Fruit fly (Drosophila melanogaster) whole organism, prepupa: ENCODE measurements around the gene mia.
A peak's percentile ranks its signal among the peaks of the same experiment; 100 is the strongest.

Source experiments
- Blimp-1 ChIP-seq: fragments of 200-800 bp; sonication (Bioruptor generic); optimal IDR thresholded peaks from 3 replicates; lab custom pipeline; 2017; ENCODE audit warnings: missing biosample characterization, missing genetic modification characterization, mild to moderate bottlenecking, moderate library complexity, missing genetic modification reagents
- CG10631 ChIP-seq: fragments of 200-800 bp; sonication (Bioruptor generic); optimal IDR thresholded peaks from 2 replicates; lab custom pipeline; 2016; ENCODE audit warnings: missing biosample characterization, missing genetic modification characterization
- CG10669 ChIP-seq: fragments of 200-800 bp; sonication (Bioruptor generic); optimal IDR thresholded peaks from 3 replicates; lab custom pipeline; 2018; ENCODE audit warnings: missing biosample characterization, mild to moderate bottlenecking, missing genetic modification characterization, moderate library complexity
- CG11294 ChIP-seq: fragments of 200-800 bp; sonication (Bioruptor generic); IDR thresholded peaks from 2 replicates; pipeline ENCODE4 v1.3.6; 2022; ENCODE audit warnings: missing biosample characterization, missing genetic modification characterization
- CG11762 ChIP-seq: fragments of 200-800 bp; sonication (Bioruptor generic); optimal IDR thresholded peaks from 3 replicates; lab custom pipeline; 2016; ENCODE audit warnings: missing biosample characterization, missing genetic modification characterization; ENCODE audit not compliant: insufficient read depth
- CG16779 ChIP-seq: fragments of 200-800 bp; sonication (Bioruptor generic); optimal IDR thresholded peaks from 3 replicates; lab custom pipeline; 2017; ENCODE audit warnings: missing biosample characterization, mild to moderate bottlenecking, missing genetic modification characterization
- CG32006 ChIP-seq: fragments of 200-800 bp; sonication (Bioruptor generic); optimal IDR thresholded peaks from 3 replicates; lab custom pipeline; 2017; ENCODE audit warnings: missing biosample characterization, mild to moderate bottlenecking, missing genetic modification characterization
- CG34406 ChIP-seq: fragments of 200-800 bp; sonication (Bioruptor generic); optimal IDR thresholded peaks from 3 replicates; lab custom pipeline; 2016; ENCODE audit warnings: missing biosample characterization, missing genetic modification characterization
- CG4318 ChIP-seq: fragments of 200-800 bp; sonication (Bioruptor generic); optimal IDR thresholded peaks from 3 replicates; lab custom pipeline; 2017; ENCODE audit warnings: missing biosample characterization, mild to moderate bottlenecking, missing genetic modification characterization
- CG6163 ChIP-seq: fragments of 200-800 bp; sonication (Bioruptor generic); IDR thresholded peaks from 3 replicates; pipeline ENCODE4 v1.3.6; 2022; ENCODE audit warnings: missing biosample characterization, missing genetic modification characterization
- CG6276 ChIP-seq: fragments of 200-800 bp; sonication (Bioruptor generic); optimal IDR thresholded peaks from 2 replicates; lab custom pipeline; 2017; ENCODE audit warnings: missing biosample characterization, mild to moderate bottlenecking, missing genetic modification characterization
- CG6808 ChIP-seq: fragments of 200-800 bp; sonication (Bioruptor generic); optimal IDR thresholded peaks from 3 replicates; lab custom pipeline; 2017; ENCODE audit warnings: missing biosample characterization, missing genetic modification characterization, mild to moderate bottlenecking, moderate library complexity, missing genetic modification reagents
- CG6854 ChIP-seq: fragments of 200-800 bp; sonication (Bioruptor generic); optimal IDR thresholded peaks from 2 replicates; lab custom pipeline; 2017; ENCODE audit warnings: missing biosample characterization, mild to moderate bottlenecking, missing genetic modification characterization
- CG8119 ChIP-seq: fragments of 200-800 bp; sonication (Bioruptor generic); IDR thresholded peaks from 3 replicates; pipeline ENCODE4 v1.3.6; 2022; ENCODE audit warnings: missing biosample characterization, missing genetic modification characterization
- CG8632 ChIP-seq: fragments of 200-800 bp; sonication (Bioruptor generic); optimal IDR thresholded peaks from 3 replicates; lab custom pipeline; 2016; ENCODE audit warnings: missing biosample characterization, missing genetic modification characterization
- CG9139 ChIP-seq: fragments of 200-800 bp; sonication (Bioruptor generic); optimal IDR thresholded peaks from 3 replicates; lab custom pipeline; 2017; ENCODE audit warnings: missing biosample characterization, mild to moderate bottlenecking, missing genetic modification characterization
- Eip75B ChIP-seq: fragments of 200-800 bp; sonication (Bioruptor generic); optimal IDR thresholded peaks from 3 replicates; lab custom pipeline; 2016; ENCODE audit warnings: missing biosample characterization, missing genetic modification characterization
- Eip78C ChIP-seq: fragments of 200-800 bp; sonication (Bioruptor generic); peaks from one replicate; lab custom pipeline; 2016; ENCODE audit warnings: missing biosample characterization, missing genetic modification characterization
- Ets96B ChIP-seq: fragments of 200-800 bp; optimal IDR thresholded peaks from 2 replicates; lab custom pipeline; 2019; ENCODE audit warnings: missing biosample characterization, mild to moderate bottlenecking, missing genetic modification characterization, moderate library complexity
- Gug ChIP-seq: fragments of 200-800 bp; sonication (Bioruptor generic); IDR thresholded peaks from 2 replicates; pipeline ENCODE4 v1.3.6; 2022; ENCODE audit warnings: missing biosample characterization, missing genetic modification characterization
- Hr38 ChIP-seq: sonication (Bioruptor generic); optimal IDR thresholded peaks from 2 replicates; lab custom pipeline; 2016; ENCODE audit warnings: missing biosample characterization, missing genetic modification characterization
- Hr4 ChIP-seq: fragments of 200-800 bp; sonication (Bioruptor generic); optimal IDR thresholded peaks from 3 replicates; lab custom pipeline; 2016; ENCODE audit warnings: missing biosample characterization, missing genetic modification characterization
- Lpt ChIP-seq: fragments of 200-800 bp; sonication (Bioruptor generic); optimal IDR thresholded peaks from 3 replicates; lab custom pipeline; 2016; ENCODE audit warnings: missing biosample characterization, missing genetic modification characterization
- Met ChIP-seq: fragments of 200-800 bp; sonication (Bioruptor generic); optimal IDR thresholded peaks from 3 replicates; lab custom pipeline; 2016; ENCODE audit warnings: missing biosample characterization, missing genetic modification characterization
- OdsH ChIP-seq: fragments of 200-800 bp; sonication (Bioruptor generic); optimal IDR thresholded peaks from 3 replicates; lab custom pipeline; 2016; ENCODE audit warnings: missing biosample characterization, missing genetic modification characterization
- Sox102F ChIP-seq: fragments of 200-800 bp; sonication (Bioruptor generic); optimal IDR thresholded peaks from 2 replicates; lab custom pipeline; 2016; ENCODE audit warnings: missing biosample characterization, mild to moderate bottlenecking, missing genetic modification characterization
- Sox14 ChIP-seq: fragments of 200-800 bp; sonication (Bioruptor generic); optimal IDR thresholded peaks from 3 replicates; lab custom pipeline; 2016; ENCODE audit warnings: missing biosample characterization, missing genetic modification characterization
- Sox15 ChIP-seq: fragments of 200-800 bp; sonication (Bioruptor generic); optimal IDR thresholded peaks from 3 replicates; lab custom pipeline; 2016; ENCODE audit warnings: missing biosample characterization, missing genetic modification characterization
- achi ChIP-seq: fragments of 200-800 bp; sonication (Bioruptor generic); optimal IDR thresholded peaks from 3 replicates; lab custom pipeline; 2016; ENCODE audit warnings: missing biosample characterization, missing genetic modification characterization
- cyc ChIP-seq: fragments of 200-800 bp; sonication (Bioruptor generic); optimal IDR thresholded peaks from 3 replicates; lab custom pipeline; 2016; ENCODE audit warnings: missing biosample characterization, missing genetic modification characterization
- dsx ChIP-seq: fragments of 200-800 bp; optimal IDR thresholded peaks from 3 replicates; lab custom pipeline; 2019; ENCODE audit warnings: missing biosample characterization, mild to moderate bottlenecking, missing genetic modification characterization, moderate library complexity; ENCODE audit not compliant: poor library complexity, severe bottlenecking
- eg ChIP-seq: fragments of 200-800 bp; sonication (Bioruptor generic); IDR thresholded peaks from 3 replicates; pipeline ENCODE4 v1.3.6; 2022; ENCODE audit warnings: missing biosample characterization, missing genetic modification characterization
- fd59A ChIP-seq: fragments of 200-800 bp; sonication (Bioruptor generic); optimal IDR thresholded peaks from 2 replicates; lab custom pipeline; 2017; ENCODE audit warnings: missing biosample characterization, mild to moderate bottlenecking, missing genetic modification characterization, missing genetic modification reagents
- fd85E ChIP-seq: fragments of 200-800 bp; sonication (Bioruptor generic); optimal IDR thresholded peaks from 3 replicates; lab custom pipeline; 2016; ENCODE audit warnings: missing biosample characterization, missing genetic modification characterization
- fkh ChIP-seq: fragments of 200-800 bp; sonication (Bioruptor generic); optimal IDR thresholded peaks from 3 replicates; lab custom pipeline; 2017; ENCODE audit warnings: missing biosample characterization, mild to moderate bottlenecking, missing genetic modification characterization, moderate library complexity
- lz ChIP-seq: fragments of 200-800 bp; sonication (Bioruptor generic); optimal IDR thresholded peaks from 3 replicates; lab custom pipeline; 2016; ENCODE audit warnings: missing biosample characterization, missing genetic modification characterization
- salr ChIP-seq, 2 experiments: fragments of 200-800 bp; sonication (Bioruptor generic); optimal IDR thresholded peaks; 3 replicates each; lab custom pipeline; 2016 to 2018; ENCODE audit warnings: missing biosample characterization in 2 of 2, missing genetic modification characterization in 2 of 2, mild to moderate bottlenecking in 1 of 2
- spab ChIP-seq: fragments of 200-800 bp; sonication (Bioruptor generic); optimal IDR thresholded peaks from 2 replicates; lab custom pipeline; 2017; ENCODE audit warnings: missing biosample characterization, mild to moderate bottlenecking, missing genetic modification characterization, missing genetic modification reagents
- ss ChIP-seq, 2 experiments: fragments of 200-800 bp; sonication (Bioruptor generic); optimal IDR thresholded peaks; 2 replicates in 1 of 2; 3 replicates in 1 of 2; lab custom pipeline; 2017 to 2018; ENCODE audit warnings: mild to moderate bottlenecking in 2 of 2, missing biosample characterization in 2 of 2, missing genetic modification characterization in 2 of 2, moderate library complexity in 1 of 2
- svp ChIP-seq: fragments of 200-800 bp; sonication (Bioruptor generic); peaks from one replicate; lab custom pipeline; 2016; ENCODE audit warnings: missing biosample characterization, missing genetic modification characterization
- topi ChIP-seq: fragments of 200-800 bp; sonication (Bioruptor generic); optimal IDR thresholded peaks from 3 replicates; lab custom pipeline; 2016; ENCODE audit warnings: missing biosample characterization, missing genetic modification characterization
- vri ChIP-seq: fragments of 200-800 bp; sonication (Bioruptor generic); optimal IDR thresholded peaks from 3 replicates; lab custom pipeline; 2016; ENCODE audit warnings: missing biosample characterization, mild to moderate bottlenecking, missing genetic modification characterization

mia gene

dm6 chr3R:5572900-5573665 is 22.1 kb upstream of the mia start (continued):
- no peak for TF ChIP-seq fd59A (GFP tag; lab: Kevin White, UChicago)

DNA sequence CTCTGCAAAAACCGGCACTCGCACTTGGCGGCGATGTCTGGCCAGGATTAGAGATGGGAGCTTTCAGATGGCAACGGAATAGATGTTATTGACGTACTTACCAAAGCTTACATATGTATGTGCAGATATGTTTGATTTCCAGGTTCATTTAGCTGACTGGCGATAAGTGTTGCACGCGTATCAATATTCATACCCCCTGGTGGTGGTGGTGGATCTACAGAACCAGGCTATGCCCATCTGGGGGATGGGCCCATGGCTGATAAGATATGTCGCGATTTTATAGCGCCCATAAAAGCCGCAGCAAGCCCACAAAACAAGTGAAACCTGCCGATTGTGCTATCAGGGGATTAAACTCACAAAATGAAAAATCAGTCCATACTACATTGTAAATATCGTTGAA is 20.8 kb upstream of the mia start:
- TF ChIP-seq svp (GFP tag; lab: Kevin White, UChicago) (peak; percentile 90), CG11762 (GFP tag; lab: Kevin White, UChicago) (no peak), CG8119 (GFP tag; lab: Robert Waterston, UW) (no peak), CG10631 (GFP tag; lab: Kevin White, UChicago) (no peak), CG11294 (no peak), eg (GFP tag; lab: Robert Waterston, UW) (no peak), Gug (GFP tag; lab: Robert Waterston, UW) (no peak), Sox14 (GFP tag; lab: Kevin White, UChicago) (no peak), Lpt (GFP tag; lab: Kevin White, UChicago) (no peak), Eip78C (GFP tag; lab: Kevin White, UChicago) (peak; percentile 12), CG6163 (GFP tag; lab: Robert Waterston, UW) (no peak), spab (GFP tag; lab: Kevin White, UChicago) (no peak), Sox102F (GFP tag; lab: Kevin White, UChicago) (no peak), CG6276 (GFP tag; lab: Kevin White, UChicago) (no peak), OdsH (GFP tag; lab: Kevin White, UChicago) (no peak), Met (GFP tag; lab: Kevin White, UChicago) (no peak), salr (GFP tag; optimal IDR thresholded peaks at IDR 0.05; lab: Kevin White, UChicago) (no peak), Sox15 (GFP tag; lab: Kevin White, UChicago) (no peak), CG16779 (tag; lab: Kevin White, UChicago) (no peak), ss (GFP tag; optimal IDR thresholded peaks at IDR 0.05; lab: Kevin White, UChicago) (no peak), CG32006 (GFP tag; lab: Kevin White, UChicago) (no peak), fd59A (GFP tag; lab: Kevin White, UChicago) (no peak), CG6854 (GFP tag; lab: Kevin White, UChicago) (no peak), dsx (GFP tag; lab: Kevin White, UChicago) (peak; percentile 45), CG34406 (no peak), lz (GFP tag; lab: Kevin White, UChicago) (no peak)

DNA sequence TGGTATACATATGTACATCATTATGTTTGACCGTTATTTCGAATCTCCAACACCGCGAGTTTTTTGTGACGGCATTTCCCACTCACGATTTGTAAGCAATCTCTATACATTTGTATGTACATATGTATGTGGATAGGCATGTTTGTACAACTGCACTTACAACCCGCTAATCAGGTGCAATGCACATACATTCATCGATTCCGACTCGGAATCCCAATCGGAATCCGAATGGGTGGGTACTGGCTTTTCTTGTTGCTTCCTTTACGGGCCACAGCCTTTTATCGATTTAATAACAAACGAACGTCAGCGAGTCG is 20.4 kb upstream of the mia start:
- TF ChIP-seq Eip78C (GFP tag; lab: Kevin White, UChicago): peak; percentile 53
- no peak for TF ChIP-seq CG8119 (GFP tag; lab: Robert Waterston, UW)

DNA sequence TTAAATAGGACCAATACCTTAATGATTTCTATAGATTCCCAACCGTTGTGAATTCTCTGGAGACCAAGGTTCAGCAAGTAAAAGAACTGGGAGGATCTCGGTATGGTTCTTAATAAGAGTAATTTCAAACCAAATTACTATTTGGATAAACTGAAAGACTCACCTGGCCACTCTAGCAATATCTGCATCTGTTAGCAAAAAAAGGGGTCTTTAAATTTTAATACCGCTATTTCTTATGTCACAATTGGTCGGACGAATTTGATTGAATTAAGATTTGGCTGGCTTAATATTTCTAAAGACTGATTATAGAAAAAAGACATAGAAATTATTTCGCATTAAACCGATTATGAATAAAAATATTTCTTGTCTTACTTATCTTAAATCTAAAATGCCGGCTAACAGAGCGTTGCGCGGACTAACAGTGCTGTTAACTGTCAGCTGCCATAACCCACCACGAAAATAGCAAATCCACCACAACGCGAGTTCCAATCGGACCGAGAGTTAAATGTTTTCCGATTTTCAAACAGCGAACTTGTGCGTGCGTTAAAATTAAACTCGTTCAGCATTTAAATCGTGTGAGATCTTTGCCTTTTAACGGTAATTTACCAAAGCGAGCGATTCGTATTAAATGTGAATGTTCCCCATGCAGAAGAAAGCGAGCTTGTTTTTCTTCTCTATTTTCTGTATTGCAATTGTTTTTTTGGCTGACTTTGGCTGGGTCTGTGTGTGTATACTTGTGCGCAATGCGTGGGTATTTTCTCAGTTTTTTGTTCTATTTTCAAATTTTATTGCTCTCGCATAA is 19.9 kb upstream of the mia start, which contains the start of gene CRMP:
TSS of gene CRMP (plus strand) at position 474 of the 802 bp plus-strand sequence.
- no peak for TF ChIP-seq Ets96B (tag; lab: Kevin White, UChicago)
- TF ChIP-seq vri (GFP tag; lab: Kevin White, UChicago): no peak
- peak; percentile 0 for TF ChIP-seq CG16779 (tag; lab: Kevin White, UChicago)
- peak; percentile 45 for TF ChIP-seq CG6854 (GFP tag; lab: Kevin White, UChicago)
- peak; percentile 17 for TF ChIP-seq dsx (GFP tag; lab: Kevin White, UChicago)
- TF ChIP-seq CG10669: no peak
- no peak for TF ChIP-seq Hr38 (GFP tag; lab: Kevin White, UChicago)
- peak; percentile 33 for TF ChIP-seq CG9139 (GFP tag; lab: Kevin White, UChicago)
- TF ChIP-seq CG4318 (GFP tag; lab: Kevin White, UChicago): no peak
- TF ChIP-seq fd85E (GFP tag; lab: Kevin White, UChicago): no peak
- 0 out of 3 replicates have a peak, but pooled peaks have one; percentile 44 for TF ChIP-seq CG8119 (GFP tag; lab: Robert Waterston, UW)
- TF ChIP-seq topi: no peak
- TF ChIP-seq fd59A (GFP tag; lab: Kevin White, UChicago): no peak
- TF ChIP-seq fkh (GFP tag; lab: Kevin White, UChicago): no peak
- peak; percentile 13 to 50 for TF ChIP-seq ss (GFP tag; optimal IDR thresholded peaks at IDR 0.05; lab: Kevin White, UChicago)
- no peak for TF ChIP-seq Lpt (GFP tag; lab: Kevin White, UChicago)
- TF ChIP-seq Blimp-1 (GFP tag; lab: Kevin White, UChicago): no peak
- no peak for TF ChIP-seq achi (GFP tag; lab: Kevin White, UChicago)
- TF ChIP-seq CG6808 (GFP tag; lab: Kevin White, UChicago): peak; percentile 48
- no peak for TF ChIP-seq CG8632 (GFP tag; lab: Kevin White, UChicago)
- TF ChIP-seq Eip75B (GFP tag; lab: Kevin White, UChicago): no peak
- TF ChIP-seq cyc (GFP tag; lab: Kevin White, UChicago): no peak
- no peak for TF ChIP-seq Hr4
- no peak for TF ChIP-seq spab (GFP tag; lab: Kevin White, UChicago)
